Worm (Caenorhabditis elegans) whole organism, L4/young adult: ENCODE results near the gene cfz-2.

ENCODE experiments used
- dao-5 ChIP-seq: sonication (generic microtip); optimal IDR thresholded peaks from 2 replicates; lab custom pipeline; 2016; ENCODE audit warnings: missing genotype, missing genetic modification characterization, moderate library complexity, missing compliant biosample characterization
- him-1 ChIP-seq: sonication (generic microtip); optimal IDR thresholded peaks from 2 replicates; lab custom pipeline; 2016; ENCODE audit warnings: missing genotype, missing genetic modification reagents, missing genetic modification characterization, missing compliant biosample characterization

DNA sequence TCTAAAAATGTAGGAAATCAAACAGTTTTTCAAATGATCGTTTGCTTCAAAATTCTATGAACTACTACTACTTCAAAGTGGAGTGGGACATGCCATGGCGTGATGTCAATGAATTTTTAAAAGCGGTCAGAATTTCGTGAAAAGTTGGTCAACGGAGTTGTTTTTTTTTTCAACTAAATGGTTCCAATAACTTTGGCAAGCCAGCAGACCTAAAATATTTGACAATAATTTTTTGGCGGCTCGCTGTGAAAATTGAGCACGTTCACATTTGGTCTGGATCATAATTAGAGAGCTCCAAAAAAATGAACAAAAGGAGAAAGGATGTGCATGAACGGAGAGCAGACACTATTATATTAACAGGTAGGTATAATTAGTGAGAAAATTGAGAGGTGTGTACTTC, 5.7 kb upstream of the cfz-2 start:
- TF ChIP-seq dao-5 (tag; lab: Kevin White, UChicago) (no peak), him-1 (tag; lab: Kevin White, UChicago) (no peak)
